Worm (Caenorhabditis elegans) whole organism, midembryonic: ENCODE measurements around the gene eri-5.

ENCODE experiments used
- T22C8.4 ChIP-seq: fragments of 200-800 bp; sonication (Bioruptor generic); IDR thresholded peaks from 2 replicates; pipeline ENCODE4 v1.3.6; 2022; ENCODE audit warnings: missing genetic modification characterization, missing compliant biosample characterization
- cog-1 ChIP-seq: sonication (generic microtip); optimal IDR thresholded peaks from 2 replicates; lab custom pipeline; 2016; ENCODE audit warnings: missing genetic modification characterization, missing compliant biosample characterization
- flt-1 ChIP-seq: fragments of 200-800 bp; sonication (Bioruptor generic); IDR thresholded peaks from 2 replicates; pipeline ENCODE4 v1.3.6; 2022; ENCODE audit warnings: missing genetic modification characterization, missing compliant biosample characterization
- klf-2 ChIP-seq: fragments of 200-800 bp; sonication (Bioruptor generic); conservative IDR thresholded peaks from 2 replicates; pipeline ENCODE4 v1.3.6; 2022; ENCODE audit warnings: missing genetic modification reagents, missing genetic modification characterization, missing compliant biosample characterization
- med-1 ChIP-seq: sonication (generic microtip); optimal IDR thresholded peaks from 2 replicates; lab custom pipeline; 2017; ENCODE audit warnings: missing genetic modification characterization, mild to moderate bottlenecking, missing compliant biosample characterization, antibody characterized with exemption, missing genetic modification reagents; ENCODE audit not compliant: insufficient read depth
- ref-1 ChIP-seq: fragments of 200-800 bp; sonication (Bioruptor generic); conservative IDR thresholded peaks from 2 replicates; pipeline ENCODE4 v1.3.6; 2022; ENCODE audit warnings: missing genetic modification reagents, missing genetic modification characterization, missing compliant biosample characterization
- tab-1 ChIP-seq: fragments of 200-800 bp; sonication (Bioruptor generic); IDR thresholded peaks from 2 replicates; pipeline ENCODE4 v1.3.6; 2022; ENCODE audit warnings: missing genetic modification characterization, missing compliant biosample characterization
- ztf-23 ChIP-seq: fragments of 200-800 bp; sonication (Bioruptor generic); IDR thresholded peaks from 2 replicates; pipeline ENCODE4 v1.3.6; 2022; ENCODE audit warnings: missing genetic modification reagents, missing genetic modification characterization, missing compliant biosample characterization
- ztf-29 ChIP-seq: fragments of 200-800 bp; sonication (Bioruptor generic); IDR thresholded peaks from 2 replicates; pipeline ENCODE4 v1.3.6; 2022; ENCODE audit warnings: missing genetic modification reagents, missing genetic modification characterization, missing compliant biosample characterization

eri-5 gene

DNA sequence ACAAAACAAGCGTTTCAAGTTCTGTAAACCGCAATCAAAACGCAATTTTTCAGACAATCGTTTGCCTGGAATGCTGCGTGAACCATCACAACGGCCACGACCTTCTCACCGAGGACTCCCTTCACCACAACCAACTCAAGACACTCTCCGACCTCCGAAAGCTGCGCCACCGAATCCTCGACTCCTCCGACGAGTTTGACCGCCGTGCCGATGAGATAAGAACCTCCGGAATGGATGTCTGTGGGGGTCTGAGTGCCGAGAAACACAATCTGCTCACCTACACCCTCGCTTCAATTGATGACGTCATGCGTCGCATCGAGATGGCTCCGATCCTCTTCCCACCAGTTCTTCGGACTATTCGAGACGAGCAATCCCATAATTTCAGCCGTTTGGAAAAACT is 43.7 kb downstream of the eri-5 start:
- TF ChIP-seq flt-1 (GFP tag; lab: Robert Waterston, UW) (no peak), ztf-29 (GFP tag; lab: Robert Waterston, UW) (no peak), tab-1 (GFP tag; lab: Robert Waterston, UW) (no peak), med-1 (no peak), ztf-23 (GFP tag; lab: Robert Waterston, UW) (no peak), T22C8.4 (GFP tag; lab: Robert Waterston, UW) (no peak), ref-1 (no peak), klf-2 (GFP tag; lab: Robert Waterston, UW) (no peak), cog-1 (tag; lab: Kevin White, UChicago) (no peak)
